Fruit fly (Drosophila melanogaster) whole organism, embryonic: ENCODE data around the gene CBP.
A peak's percentile ranks its signal among the peaks of the same experiment; 100 is the strongest.

ENCODE experiments used
- Atf3 ChIP-seq: fragments of 200-800 bp; sonication (Bioruptor generic); optimal IDR thresholded peaks from 3 replicates; lab custom pipeline; 2016; ENCODE audit warnings: missing biosample characterization, missing genetic modification characterization
- Bgb ChIP-seq: fragments of 200-800 bp; sonication (Bioruptor generic); IDR thresholded peaks from 2 replicates; pipeline ENCODE4 v1.3.6; 2022; ENCODE audit warnings: missing biosample characterization, missing genetic modification characterization; ENCODE audit not compliant: partially characterized antibody
- CG1024 ChIP-seq: fragments of 200-800 bp; sonication (Bioruptor generic); IDR thresholded peaks from 2 replicates; pipeline ENCODE4 v1.3.6; 2022; ENCODE audit warnings: missing biosample characterization, missing genetic modification characterization
- CG10274 ChIP-seq: fragments of 200-800 bp; sonication (Bioruptor generic); optimal IDR thresholded peaks from 3 replicates; lab custom pipeline; 2017; ENCODE audit warnings: missing biosample characterization, mild to moderate bottlenecking, missing genetic modification characterization
- CG10462 ChIP-seq: fragments of 200-800 bp; sonication (Bioruptor generic); optimal IDR thresholded peaks from 2 replicates; lab custom pipeline; 2016; ENCODE audit warnings: missing biosample characterization, missing genetic modification characterization
- CG12071 ChIP-seq: fragments of 200-800 bp; sonication (Bioruptor generic); optimal IDR thresholded peaks from 3 replicates; lab custom pipeline; 2018; ENCODE audit warnings: missing biosample characterization, mild to moderate bottlenecking, missing genetic modification characterization
- CG1233 ChIP-seq: fragments of 200-800 bp; sonication (Bioruptor generic); optimal IDR thresholded peaks from 4 replicates; lab custom pipeline; 2018; ENCODE audit warnings: missing biosample characterization, mild to moderate bottlenecking, missing genetic modification characterization
- CG13775 ChIP-seq: fragments of 200-800 bp; sonication (Bioruptor generic); optimal IDR thresholded peaks from 3 replicates; lab custom pipeline; 2017; ENCODE audit warnings: missing biosample characterization, mild to moderate bottlenecking, missing genetic modification characterization
- CG17802 ChIP-seq: fragments of 200-800 bp; sonication (Bioruptor generic); optimal IDR thresholded peaks from 2 replicates; lab custom pipeline; 2018; ENCODE audit warnings: missing biosample characterization, mild to moderate bottlenecking, missing genetic modification characterization, moderate library complexity
- CG18619 ChIP-seq: fragments of 200-800 bp; sonication (Bioruptor generic); optimal IDR thresholded peaks from 3 replicates; lab custom pipeline; 2017; ENCODE audit warnings: missing biosample characterization, mild to moderate bottlenecking, missing genetic modification characterization
- CG2202 ChIP-seq: fragments of 200-800 bp; sonication (Bioruptor generic); optimal IDR thresholded peaks from 2 replicates; lab custom pipeline; 2018; ENCODE audit warnings: missing biosample characterization, mild to moderate bottlenecking, missing genetic modification characterization
- CG2712 ChIP-seq: fragments of 200-800 bp; optimal IDR thresholded peaks from 3 replicates; lab custom pipeline; 2019; ENCODE audit warnings: missing biosample characterization, mild to moderate bottlenecking, missing genetic modification characterization, moderate library complexity
- CG2889 ChIP-seq: fragments of 200-800 bp; sonication (Bioruptor generic); IDR thresholded peaks from 3 replicates; pipeline ENCODE4 v1.3.6; 2022; ENCODE audit warnings: missing biosample characterization, missing genetic modification characterization
- CG30020 ChIP-seq: fragments of 200-800 bp; optimal IDR thresholded peaks from 2 replicates; lab custom pipeline; 2019; ENCODE audit warnings: missing biosample characterization, mild to moderate bottlenecking, missing genetic modification characterization, moderate library complexity
- CG4282 ChIP-seq: fragments of 200-800 bp; sonication (Bioruptor generic); optimal IDR thresholded peaks from 2 replicates; lab custom pipeline; 2016; ENCODE audit warnings: missing biosample characterization, missing genetic modification characterization
- CG5953 ChIP-seq: fragments of 200-800 bp; sonication (Bioruptor generic); IDR thresholded peaks from 2 replicates; pipeline ENCODE4 v1.3.6; 2022; ENCODE audit warnings: missing biosample characterization, missing genetic modification characterization
- CG7745 ChIP-seq: fragments of 200-800 bp; sonication (Bioruptor generic); optimal IDR thresholded peaks from 2 replicates; lab custom pipeline; 2018; ENCODE audit warnings: missing biosample characterization, mild to moderate bottlenecking, missing genetic modification characterization, moderate library complexity
- CG7928 ChIP-seq: fragments of 200-800 bp; sonication (Bioruptor generic); optimal IDR thresholded peaks from 2 replicates; lab custom pipeline; 2017; ENCODE audit warnings: missing biosample characterization, mild to moderate bottlenecking, missing genetic modification characterization
- CG8765 ChIP-seq: fragments of 200-800 bp; sonication (Bioruptor generic); IDR thresholded peaks from 2 replicates; pipeline ENCODE4 v1.3.6; 2022; ENCODE audit warnings: missing biosample characterization, missing genetic modification characterization
- CG9437 ChIP-seq: fragments of 200-800 bp; sonication (Bioruptor generic); optimal IDR thresholded peaks from 2 replicates; lab custom pipeline; 2018; ENCODE audit warnings: missing biosample characterization, mild to moderate bottlenecking, missing genetic modification characterization
- CG9817 ChIP-seq: fragments of 200-800 bp; sonication (Bioruptor generic); optimal IDR thresholded peaks from 2 replicates; lab custom pipeline; 2018; ENCODE audit warnings: missing biosample characterization, mild to moderate bottlenecking, missing genetic modification characterization, moderate library complexity
- Dfd ChIP-seq, 2 experiments: fragments of >200 bp; optimal IDR thresholded peaks; 2 replicates each; lab custom pipeline; 2017; ENCODE audit warnings: missing biosample characterization in 2 of 2, missing genetic modification characterization in 2 of 2
- Dip2 ChIP-seq: fragments of 200-800 bp; sonication (Bioruptor generic); IDR thresholded peaks from 2 replicates; pipeline ENCODE4 v1.3.6; 2022; ENCODE audit warnings: missing biosample characterization, missing genetic modification characterization
- Dll ChIP-seq: fragments of 200-800 bp; sonication (Bioruptor generic); IDR thresholded peaks from 4 replicates; pipeline ENCODE4 v1.3.6; 2022; ENCODE audit warnings: missing biosample characterization, missing genetic modification characterization; ENCODE audit not compliant: partially characterized antibody
- Doc2 ChIP-seq: fragments of 200-800 bp; sonication (Bioruptor generic); IDR thresholded peaks from 2 replicates; pipeline ENCODE4 v1.3.6; 2022; ENCODE audit warnings: missing biosample characterization, missing genetic modification characterization
- Fer2 ChIP-seq: fragments of 200-800 bp; sonication (Bioruptor generic); optimal IDR thresholded peaks from 2 replicates; lab custom pipeline; 2018; ENCODE audit warnings: missing biosample characterization, mild to moderate bottlenecking, missing genetic modification characterization, moderate library complexity
- Fer3 ChIP-seq: fragments of 200-800 bp; sonication (Bioruptor generic); optimal IDR thresholded peaks from 2 replicates; lab custom pipeline; 2018; ENCODE audit warnings: missing biosample characterization, mild to moderate bottlenecking, missing genetic modification characterization, moderate library complexity
- Gsc ChIP-seq: fragments of 200-800 bp; sonication (Bioruptor generic); IDR thresholded peaks from 2 replicates; pipeline ENCODE4 v1.3.6; 2022; ENCODE audit warnings: missing biosample characterization, missing genetic modification characterization
- HHEX ChIP-seq: fragments of 200-800 bp; sonication (Bioruptor generic); optimal IDR thresholded peaks from 3 replicates; lab custom pipeline; 2017; ENCODE audit warnings: missing biosample characterization, mild to moderate bottlenecking, missing genetic modification characterization, missing genetic modification reagents
- Hsf ChIP-seq: fragments of 200-800 bp; sonication (Bioruptor generic); optimal IDR thresholded peaks from 3 replicates; lab custom pipeline; 2016; ENCODE audit warnings: missing biosample characterization, missing genetic modification characterization
- Nf-YC ChIP-seq: fragments of 200-800 bp; optimal IDR thresholded peaks from 3 replicates; lab custom pipeline; 2019; ENCODE audit warnings: missing biosample characterization, mild to moderate bottlenecking, missing genetic modification characterization, moderate library complexity
- NfI ChIP-seq: fragments of 200-800 bp; sonication (Bioruptor generic); optimal IDR thresholded peaks from 3 replicates; lab custom pipeline; 2018; ENCODE audit warnings: missing biosample characterization, mild to moderate bottlenecking, missing genetic modification characterization, moderate library complexity
- Usf ChIP-seq: fragments of 200-800 bp; sonication (Bioruptor generic); optimal IDR thresholded peaks from 2 replicates; lab custom pipeline; 2017; ENCODE audit warnings: missing genotype, missing biosample characterization, missing genetic modification characterization
- bigmax ChIP-seq: fragments of 200-800 bp; sonication (Bioruptor generic); optimal IDR thresholded peaks from 2 replicates; lab custom pipeline; 2018; ENCODE audit warnings: missing biosample characterization, mild to moderate bottlenecking, missing genetic modification characterization
- cas ChIP-seq: fragments of 200-800 bp; sonication (Bioruptor generic); IDR thresholded peaks from 2 replicates; pipeline ENCODE4 v1.3.6; 2022; ENCODE audit warnings: missing biosample characterization, missing genetic modification characterization
- crc ChIP-seq: fragments of 200-800 bp; sonication (Bioruptor generic); optimal IDR thresholded peaks from 2 replicates; lab custom pipeline; 2016; ENCODE audit warnings: missing biosample characterization, missing genetic modification characterization
- dm ChIP-seq: fragments of 200-800 bp; sonication (Bioruptor generic); optimal IDR thresholded peaks from 3 replicates; lab custom pipeline; 2016; ENCODE audit warnings: missing biosample characterization, missing genetic modification characterization
- emc ChIP-seq: fragments of 200-800 bp; sonication (Bioruptor generic); optimal IDR thresholded peaks from 2 replicates; lab custom pipeline; 2016; ENCODE audit warnings: missing biosample characterization, missing genetic modification characterization
- inv ChIP-seq: fragments of 200-800 bp; sonication (Bioruptor generic); IDR thresholded peaks from 2 replicates; pipeline ENCODE4 v1.3.6; 2022; ENCODE audit warnings: missing biosample characterization, missing genetic modification characterization; ENCODE audit not compliant: partially characterized antibody
- jumu ChIP-seq: fragments of 200-800 bp; sonication (Bioruptor generic); optimal IDR thresholded peaks from 3 replicates; lab custom pipeline; 2016; ENCODE audit warnings: missing biosample characterization, missing genetic modification characterization
- maf-S ChIP-seq: fragments of 200-800 bp; sonication (Bioruptor generic); optimal IDR thresholded peaks from 2 replicates; lab custom pipeline; 2016; ENCODE audit warnings: missing biosample characterization, missing genetic modification characterization
- nerfin-2 ChIP-seq: fragments of 200-800 bp; sonication (Bioruptor generic); IDR thresholded peaks from 2 replicates; pipeline ENCODE4 v1.3.6; 2022; ENCODE audit warnings: missing biosample characterization, missing genetic modification characterization; ENCODE audit not compliant: partially characterized antibody
- nom ChIP-seq: fragments of 200-800 bp; sonication (Bioruptor generic); optimal IDR thresholded peaks from 2 replicates; lab custom pipeline; 2017; ENCODE audit warnings: missing biosample characterization, missing genetic modification characterization, mild to moderate bottlenecking, moderate library complexity, missing genetic modification reagents
- ro ChIP-seq: fragments of 200-800 bp; sonication (Bioruptor generic); IDR thresholded peaks from 2 replicates; pipeline ENCODE4 v1.3.6; 2022; ENCODE audit warnings: missing biosample characterization, missing genetic modification characterization
- sima ChIP-seq: fragments of 200-800 bp; sonication (Bioruptor generic); optimal IDR thresholded peaks from 2 replicates; lab custom pipeline; 2016; ENCODE audit warnings: missing biosample characterization, missing genetic modification characterization
- tap ChIP-seq: fragments of 200-800 bp; optimal IDR thresholded peaks from 3 replicates; lab custom pipeline; 2019; ENCODE audit warnings: missing biosample characterization, mild to moderate bottlenecking, missing genetic modification characterization, moderate library complexity
- tll ChIP-seq, 2 experiments: fragments of 200-800 bp in 1 of 2; fragments of >200 bp in 1 of 2; sonication (Bioruptor generic) in 1 of 2; optimal IDR thresholded peaks; 2 replicates each; lab custom pipeline; 2017 to 2019; ENCODE audit warnings: missing biosample characterization in 2 of 2, missing genetic modification characterization in 2 of 2, mild to moderate bottlenecking in 1 of 2, moderate library complexity in 1 of 2
- tx ChIP-seq: fragments of 200-800 bp; sonication (Bioruptor generic); optimal IDR thresholded peaks from 2 replicates; lab custom pipeline; 2016; ENCODE audit warnings: missing biosample characterization, missing genetic modification characterization
- vnd ChIP-seq: fragments of 200-800 bp; sonication (Bioruptor generic); IDR thresholded peaks from 3 replicates; pipeline ENCODE4 v1.3.6; 2022; ENCODE audit warnings: missing biosample characterization, missing genetic modification characterization; ENCODE audit not compliant: partially characterized antibody

Gene CBP

dm6 chrX:7319053-7319702, 18.0 kb upstream of the CBP start (continued):
- TF ChIP-seq Dip2 (GFP tag; lab: Robert Waterston, UW) (no peak), bigmax (GFP tag; lab: Kevin White, UChicago) (no peak), nom (peak; percentile 67), CG18619 (peak; percentile 65), NfI (GFP tag; lab: Kevin White, UChicago) (peak; percentile 59), CG7928 (GFP tag; lab: Kevin White, UChicago) (no peak), Nf-YC (tag; lab: Kevin White, UChicago) (no peak), CG1024 (no peak), Dfd (GFP tag; optimal IDR thresholded peaks at IDR 0.05; lab: Kevin White, UChicago) (no peak), CG10274 (GFP tag; lab: Kevin White, UChicago) (peak; percentile 27), ro (GFP tag; lab: Robert Waterston, UW) (no peak), CG30020 (tag; lab: Kevin White, UChicago) (peak; percentile 51), CG8765 (GFP tag; lab: Robert Waterston, UW) (peak; percentile 37; the same call in 1 of the 2 replicates), CG9437 (GFP tag; lab: Kevin White, UChicago) (peak; percentile 67), emc (GFP tag; lab: Kevin White, UChicago) (no peak), jumu (GFP tag; lab: Kevin White, UChicago) (peak; percentile 70), CG17802 (peak; percentile 69), Doc2 (GFP tag; lab: Robert Waterston, UW) (no peak), tx (peak; percentile 51), tap (tag; lab: Kevin White, UChicago) (peak; percentile 47), inv (no peak), CG7745 (peak; percentile 41), sima (GFP tag; lab: Kevin White, UChicago) (peak; percentile 25), vnd (GFP tag; lab: Robert Waterston, UW) (no peak), CG5953 (GFP tag; lab: Robert Waterston, UW) (0 out of 2 replicates have a peak, but pooled peaks have one; percentile 52), nerfin-2 (GFP tag; lab: Robert Waterston, UW) (no peak), CG9817 (tag; lab: Kevin White, UChicago) (peak; percentile 10), CG1233 (GFP tag; lab: Kevin White, UChicago) (peak; percentile 81), CG2889 (GFP tag; lab: Robert Waterston, UW) (peak; percentile 51; the same call in 1 of the 3 replicates), CG10462 (GFP tag; lab: Kevin White, UChicago) (peak; percentile 56), Dll (GFP tag; lab: Robert Waterston, UW) (no peak), CG2712 (tag; lab: Kevin White, UChicago) (peak; percentile 94), Hsf (GFP tag; lab: Kevin White, UChicago) (peak; percentile 77), cas (GFP tag; lab: Robert Waterston, UW) (no peak), crc (GFP tag; lab: Kevin White, UChicago) (peak; percentile 22), dm (GFP tag; lab: Kevin White, UChicago) (peak; percentile 56), tll (GFP tag; optimal IDR thresholded peaks at IDR 0.05; lab: Kevin White, UChicago) (no peak), Atf3 (peak; percentile 70), Bgb (no peak), Fer2 (tag; lab: Kevin White, UChicago) (no peak), maf-S (GFP tag; lab: Kevin White, UChicago) (peak; percentile 13), Fer3 (peak; percentile 42), Usf (peak; percentile 59), CG2202 (peak; percentile 89), CG4282 (GFP tag; lab: Kevin White, UChicago) (no peak), Gsc (peak; percentile 36; the same call in 1 of the 2 replicates), HHEX (GFP tag; lab: Kevin White, UChicago) (peak; percentile 26), CG12071 (GFP tag; lab: Kevin White, UChicago) (no peak), CG13775 (GFP tag; lab: Kevin White, UChicago) (peak; percentile 80)
